Fruit fly (Drosophila melanogaster) whole organism, embryonic: Measurements from ENCODE around the gene grnd.

Experiments used
- Ptx1 ChIP-seq: fragments of 200-800 bp; sonication (Bioruptor generic); IDR thresholded peaks from 2 replicates; pipeline ENCODE4 v1.3.6; 2022; ENCODE audit warnings: missing biosample characterization, missing genetic modification characterization
- dpn ChIP-seq, 2 experiments: fragments of 200-800 bp; sonication (Bioruptor generic); optimal IDR thresholded peaks; 3 replicates each; lab custom pipeline; 2016; ENCODE audit warnings: missing biosample characterization in 2 of 2, missing genetic modification characterization in 2 of 2

- TF ChIP-seq dpn (GFP tag; optimal IDR thresholded peaks at IDR 0.05; lab: Kevin White, UChicago) (no peak), Ptx1 (GFP tag; lab: Robert Waterston, UW) (no peak)
Observed at dm6 chr2L:18518852-18519251, 33.6 kb downstream of the grnd start.
